Worm (Caenorhabditis elegans) whole organism, L4 larva: Measurements from ENCODE around the gene phyh-1.

Source experiments
- F10B5.3 ChIP-seq: sonication (generic microtip); optimal IDR thresholded peaks from 2 replicates; lab custom pipeline; 2016; ENCODE audit warnings: mild to moderate bottlenecking, missing genetic modification characterization, missing compliant biosample characterization
- Y48G9A.11 ChIP-seq: fragments of 200-800 bp; sonication (Bioruptor generic); IDR thresholded peaks from 2 replicates; pipeline ENCODE4 v1.3.6; 2022; ENCODE audit warnings: missing genetic modification reagents, missing genetic modification characterization, missing compliant biosample characterization
- Y5F2A.4 ChIP-seq: fragments of 200-800 bp; sonication (Bioruptor generic); optimal IDR thresholded peaks from 2 replicates; lab custom pipeline; 2018; ENCODE audit warnings: mild to moderate bottlenecking, missing genetic modification characterization, missing compliant biosample characterization
- Y75B8A.6 ChIP-seq: fragments of 200-800 bp; sonication (Bioruptor generic); IDR thresholded peaks from 2 replicates; pipeline ENCODE4 v1.3.6; 2022; ENCODE audit warnings: missing genetic modification reagents, missing genetic modification characterization, missing compliant biosample characterization
- ZK546.5 ChIP-seq, 2 experiments: sonication (generic microtip); optimal IDR thresholded peaks; 2 replicates each; lab custom pipeline; 2017; ENCODE audit warnings: missing biosample characterization in 2 of 2, missing genetic modification characterization in 2 of 2
- aly-2 ChIP-seq: sonication (generic microtip); optimal IDR thresholded peaks from 2 replicates; lab custom pipeline; 2018; ENCODE audit warnings: missing biosample characterization, missing genetic modification characterization
- arid-1 ChIP-seq: fragments of 200-800 bp; sonication (Bioruptor generic); conservative IDR thresholded peaks from 2 replicates; pipeline ENCODE4 v1.3.6; 2022; ENCODE audit warnings: missing genetic modification reagents, missing genetic modification characterization, missing compliant biosample characterization
- attf-4 ChIP-seq: sonication (generic microtip); optimal IDR thresholded peaks from 3 replicates; lab custom pipeline; 2017; ENCODE audit warnings: missing biosample characterization, missing genetic modification characterization
- ceh-20 ChIP-seq: fragments of 200-800 bp; sonication (Bioruptor generic); IDR thresholded peaks from 2 replicates; pipeline ENCODE4 v1.3.6; 2022; ENCODE audit warnings: missing genetic modification reagents, missing genetic modification characterization, missing compliant biosample characterization
- ceh-44 ChIP-seq: fragments of 200-800 bp; sonication (Bioruptor generic); IDR thresholded peaks from 2 replicates; pipeline ENCODE4 v1.3.6; 2022; ENCODE audit warnings: missing genetic modification reagents, missing genetic modification characterization, missing compliant biosample characterization
- cey-2 ChIP-seq: sonication (generic microtip); optimal IDR thresholded peaks from 3 replicates; lab custom pipeline; 2017; ENCODE audit warnings: missing genetic modification characterization, mild to moderate bottlenecking, missing compliant biosample characterization, antibody characterized with exemption, borderline replicate concordance; ENCODE audit not compliant: insufficient read depth
- dmd-6 ChIP-seq: fragments of 200-800 bp; sonication (Bioruptor generic); IDR thresholded peaks from 2 replicates; pipeline ENCODE4 v1.3.6; 2022; ENCODE audit warnings: missing genetic modification reagents, missing genetic modification characterization, missing compliant biosample characterization
- dmd-8 ChIP-seq: fragments of 200-800 bp; sonication (Bioruptor generic); IDR thresholded peaks from 2 replicates; pipeline ENCODE4 v1.3.6; 2022; ENCODE audit warnings: missing genetic modification characterization, missing compliant biosample characterization
- dmd-9 ChIP-seq: fragments of 200-800 bp; sonication (Bioruptor generic); IDR thresholded peaks from 2 replicates; pipeline ENCODE4 v1.3.6; 2022; ENCODE audit warnings: missing genetic modification reagents, missing genetic modification characterization, missing compliant biosample characterization
- duxl-1 ChIP-seq: sonication (generic microtip); optimal IDR thresholded peaks from 2 replicates; lab custom pipeline; 2016; ENCODE audit warnings: mild to moderate bottlenecking, missing genetic modification characterization, moderate library complexity, missing compliant biosample characterization; ENCODE audit not compliant: poor library complexity
- fkh-10 ChIP-seq: fragments of 150-350 bp; optimal IDR thresholded peaks from 2 replicates; lab custom pipeline; 2014; ENCODE audit warnings: missing biosample characterization, missing genetic modification reagents, missing genetic modification characterization
- hif-1 ChIP-seq, 2 experiments: sonication (generic microtip); optimal IDR thresholded peaks; 2 replicates each; lab custom pipeline; 2016 to 2017; ENCODE audit warnings: missing compliant biosample characterization in 2 of 2, missing genetic modification characterization in 2 of 2, missing genetic modification reagents in 2 of 2, missing genotype in 2 of 2, mild to moderate bottlenecking in 1 of 2
- hmg-1.1 ChIP-seq: fragments of 200-800 bp; sonication (Bioruptor generic); IDR thresholded peaks from 2 replicates; pipeline ENCODE4 v1.3.6; 2022; ENCODE audit warnings: missing genetic modification reagents, missing genetic modification characterization, missing compliant biosample characterization
- lin-38 ChIP-seq: fragments of 200-800 bp; sonication (Bioruptor generic); IDR thresholded peaks from 2 replicates; pipeline ENCODE4 v1.3.6; 2022; ENCODE audit warnings: missing genetic modification reagents, missing genetic modification characterization, missing compliant biosample characterization
- lsy-2 ChIP-seq, 2 experiments: fragments of 150-350 bp in 1 of 2; sonication (generic microtip) in 1 of 2; optimal IDR thresholded peaks; 2 replicates each; lab custom pipeline; 2014 to 2017; ENCODE audit warnings: missing biosample characterization in 2 of 2, missing genetic modification characterization in 2 of 2
- mdl-1 ChIP-seq, 2 experiments: fragments of 150-350 bp in 1 of 2; sonication (generic microtip) in 1 of 2; optimal IDR thresholded peaks; 2 replicates each; lab custom pipeline; 2014 to 2017; ENCODE audit warnings: missing biosample characterization in 2 of 2, missing genetic modification characterization in 2 of 2
- nhr-102 ChIP-seq: sonication (generic microtip); optimal IDR thresholded peaks from 2 replicates; lab custom pipeline; 2016; ENCODE audit warnings: mild to moderate bottlenecking, missing genetic modification characterization, moderate library complexity, missing compliant biosample characterization
- nhr-11 ChIP-seq: fragments of 150-350 bp; optimal IDR thresholded peaks from 2 replicates; lab custom pipeline; 2014; ENCODE audit warnings: missing biosample characterization, missing genetic modification characterization
- nhr-237 ChIP-seq: sonication (generic microtip); optimal IDR thresholded peaks from 2 replicates; lab custom pipeline; 2017; ENCODE audit warnings: missing biosample characterization, missing genetic modification characterization
- pha-4 ChIP-seq, 2 experiments: fragments of 150-350 bp in 1 of 2; fragments of 200-800 bp in 1 of 2; sonication (Bioruptor generic) in 1 of 2; IDR thresholded peaks in 1 of 2; optimal IDR thresholded peaks in 1 of 2; 2 replicates each; pipeline versions ENCODE4 v1.3.6 to Lab custom; 2014 to 2022; ENCODE audit warnings: missing genetic modification characterization in 2 of 2, missing genetic modification reagents in 2 of 2, missing biosample characterization in 1 of 2, missing compliant biosample characterization in 1 of 2
- rbr-2 ChIP-seq: sonication (generic microtip); optimal IDR thresholded peaks from 2 replicates; lab custom pipeline; 2016; ENCODE audit warnings: missing genotype, missing genetic modification characterization, missing compliant biosample characterization
- set-16 ChIP-seq: fragments of 200-800 bp; sonication (Bioruptor generic); IDR thresholded peaks from 2 replicates; pipeline ENCODE4 v1.3.6; 2022; ENCODE audit warnings: missing genetic modification reagents, missing genetic modification characterization, missing compliant biosample characterization
- snpc-1.2 ChIP-seq: fragments of 200-800 bp; sonication (Bioruptor generic); IDR thresholded peaks from 2 replicates; pipeline ENCODE4 v1.3.6; 2022; ENCODE audit warnings: missing genetic modification reagents, missing genetic modification characterization, missing compliant biosample characterization
- unc-130 ChIP-seq: sonication (generic microtip); optimal IDR thresholded peaks from 2 replicates; lab custom pipeline; 2016; ENCODE audit warnings: missing genetic modification reagents, missing genetic modification characterization, missing compliant biosample characterization
- unc-39 ChIP-seq: sonication (generic microtip); optimal IDR thresholded peaks from 2 replicates; lab custom pipeline; 2017; ENCODE audit warnings: missing biosample characterization, missing genetic modification characterization
- unc-62 ChIP-seq, 3 experiments: fragments of 150-350 bp in 1 of 3; sonication (generic microtip); optimal IDR thresholded peaks in 2 of 3; peaks in 1 of 3; 1 replicate in 1 of 3; 2 replicates in 2 of 3; lab custom pipeline; 2014 to 2017; ENCODE audit warnings: missing biosample characterization in 3 of 3, missing genetic modification characterization in 3 of 3, missing genetic modification reagents in 3 of 3, missing genotype in 1 of 3
- ztf-11 ChIP-seq: fragments of 150-350 bp; optimal IDR thresholded peaks from 2 replicates; lab custom pipeline; 2014; ENCODE audit warnings: missing biosample characterization, missing genetic modification characterization
- ztf-7 ChIP-seq: fragments of 150-350 bp; optimal IDR thresholded peaks from 2 replicates; lab custom pipeline; 2014; ENCODE audit warnings: missing biosample characterization, missing genetic modification characterization

Gene phyh-1

ce11 chrIV:17285263-17285662 is 26.1 kb upstream of the phyh-1 start (continued):
- TF ChIP-seq cey-2 (tag; lab: Kevin White, UChicago), result no peak
- peak; percentile 7 for TF ChIP-seq rbr-2 (tag; lab: Kevin White, UChicago)
- 0 out of 2 replicates have a peak, but pooled peaks have one; percentile 25 for TF ChIP-seq dmd-6 (GFP tag; lab: Robert Waterston, UW)
- TF ChIP-seq nhr-237 (tag; lab: Kevin White, UChicago), result no peak
- no peak for TF ChIP-seq fkh-10 (GFP tag; lab: Kevin White, UChicago)
- no peak for TF ChIP-seq ztf-11
- 0 out of 2 replicates have a peak, but pooled peaks have one; percentile 20 for TF ChIP-seq Y75B8A.6 (GFP tag; lab: Robert Waterston, UW)
- no peak for TF ChIP-seq Y5F2A.4 (GFP tag; lab: Kevin White, UChicago)
- no peak for TF ChIP-seq ztf-7 (tag; lab: Kevin White, UChicago)
- TF ChIP-seq ceh-20 (GFP tag; lab: Robert Waterston, UW), result peak; percentile 39; the same call in 1 of the 2 replicates
- no peak for TF ChIP-seq unc-39 (tag; lab: Kevin White, UChicago)
- TF ChIP-seq mdl-1 (tag; optimal IDR thresholded peaks at IDR 0.05; lab: Kevin White, UChicago), result peak in 1 of 2 experiments; percentile 3
- no peak for TF ChIP-seq nhr-102 (tag; lab: Kevin White, UChicago)
- no peak for TF ChIP-seq unc-130 (GFP tag; lab: Kevin White, UChicago)
- TF ChIP-seq arid-1 (GFP tag; lab: Robert Waterston, UW), result no peak
- peak in 1 of 2 experiments; percentile 52 for TF ChIP-seq lsy-2 (tag; optimal IDR thresholded peaks at IDR 0.05; lab: Kevin White, UChicago)

- TF ChIP-seq lin-38 (GFP tag; lab: Robert Waterston, UW) (0 out of 2 replicates have a peak, but pooled peaks have one; percentile 16), snpc-1.2 (peak; percentile 44; the same call in 1 of the 2 replicates), Y48G9A.11 (GFP tag; lab: Robert Waterston, UW) (peak; percentile 41; the same call in 1 of the 2 replicates)
Measured at ce11 chrIV:17284511-17285089, 25.4 kb upstream of the phyh-1 start.

ce11 chrIV:17284099-17284498 is 24.9 kb upstream of the phyh-1 start, which contains the start of gene nra-1:
Gene nra-1, minus strand, starts transcription at chrIV:17284199.
- no peak for TF ChIP-seq unc-62 (GFP tag; optimal IDR thresholded peaks at IDR 0.05 in 1 of 2; lab: Kevin White, UChicago)
- no peak for TF ChIP-seq unc-62 (tag; optimal IDR thresholded peaks at IDR 0.05; lab: Kevin White, UChicago)
- no peak for TF ChIP-seq dmd-9 (GFP tag; lab: Robert Waterston, UW)
- no peak for TF ChIP-seq hmg-1.1
- TF ChIP-seq set-16 (GFP tag; lab: Robert Waterston, UW), result no peak
- no peak for TF ChIP-seq hif-1 (tag; optimal IDR thresholded peaks at IDR 0.05; lab: Kevin White, UChicago)
- TF ChIP-seq nhr-11 (tag; lab: Kevin White, UChicago), result no peak
- no peak for TF ChIP-seq ceh-44 (GFP tag; lab: Robert Waterston, UW)
- no peak for TF ChIP-seq attf-4 (tag; lab: Kevin White, UChicago)
- TF ChIP-seq ZK546.5 (tag; optimal IDR thresholded peaks at IDR 0.05; lab: Kevin White, UChicago), result no peak
- TF ChIP-seq pha-4 (GFP tag; IDR thresholded peaks at IDR 0.05; lab: Robert Waterston, UW), result no peak
- no peak for TF ChIP-seq pha-4 (tag; optimal IDR thresholded peaks at IDR 0.05; lab: Kevin White, UChicago)
- no peak for TF ChIP-seq F10B5.3 (tag; lab: Kevin White, UChicago)
- TF ChIP-seq fkh-10 (GFP tag; lab: Kevin White, UChicago), result no peak
- no peak for TF ChIP-seq dmd-8 (GFP tag; lab: Robert Waterston, UW)
- TF ChIP-seq aly-2, result no peak
- no peak for TF ChIP-seq duxl-1
